Fruit fly (Drosophila melanogaster): ENCODE data around the gene Zmynd8.

The Zmynd8 gene

DNA sequence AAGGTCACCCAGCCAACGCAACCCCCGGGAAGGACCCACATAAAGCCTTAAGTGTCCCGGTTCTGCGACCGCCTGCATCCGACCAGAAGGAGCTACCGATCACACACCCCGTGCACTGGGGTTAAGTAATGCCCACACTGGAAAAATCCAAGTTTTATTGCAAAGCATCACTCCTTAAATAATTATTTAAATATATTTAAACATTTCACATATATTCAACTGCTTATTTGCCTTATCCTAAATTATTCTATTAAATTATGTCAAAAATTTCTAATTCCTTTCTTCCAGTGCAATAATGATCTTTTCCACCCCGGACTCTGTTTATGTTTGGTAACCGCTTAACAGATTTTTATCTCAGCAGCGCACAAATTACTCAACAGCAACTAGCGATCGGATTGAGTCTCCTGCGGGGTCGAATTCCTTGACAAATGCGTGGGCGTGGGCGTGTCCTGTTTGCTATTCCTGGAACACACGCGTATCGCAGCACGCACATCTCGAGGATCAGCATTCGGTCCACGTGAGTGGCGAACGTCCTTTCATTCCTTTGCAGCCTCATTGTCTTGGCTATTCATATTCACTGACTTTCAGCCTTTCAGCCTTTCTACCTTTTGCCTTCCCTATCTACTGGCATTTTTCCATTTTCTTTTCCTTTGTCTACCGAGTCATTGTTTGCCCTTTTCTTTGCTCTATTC is 35.4 kb downstream of the Zmynd8 start (continued):
- TF ChIP-seq Doc3 (GFP tag; IDR thresholded peaks at IDR 0.05; ENCODE audit: partially characterized antibody) = no peak
- TF ChIP-seq CG11093 (GFP tag; IDR thresholded peaks at IDR 0.05) = peak; percentile 38; the same call in 1 of the 3 replicates
- no peak for TF ChIP-seq abd-A (tag; optimal IDR thresholded peaks at IDR 0.05)
- no peak for TF ChIP-seq CG9932 (GFP tag; IDR thresholded peaks at IDR 0.05)
- no peak for TF ChIP-seq Dbx (GFP tag; IDR thresholded peaks at IDR 0.05)
- no peak for TF ChIP-seq Hsf (GFP tag; optimal IDR thresholded peaks at IDR 0.05)
- TF ChIP-seq chif (GFP tag; optimal IDR thresholded peaks at IDR 0.05) = no peak
- peak; percentile 59 for TF ChIP-seq Chrac-16 (GFP tag; optimal IDR thresholded peaks at IDR 0.05)
- TF ChIP-seq zf30C (GFP tag; optimal IDR thresholded peaks at IDR 0.05) = peak; percentile 88
- TF ChIP-seq fd102C (GFP tag; optimal IDR thresholded peaks at IDR 0.05) = peak; percentile 82
- no peak for TF ChIP-seq CG7987 (GFP tag; optimal IDR thresholded peaks at IDR 0.05)
- TF ChIP-seq schlank (tag; optimal IDR thresholded peaks at IDR 0.05) = no peak
- no peak for TF ChIP-seq Sin3A (optimal IDR thresholded peaks at IDR 0.05)
- no peak for TF ChIP-seq rib (GFP tag; IDR thresholded peaks at IDR 0.05)
- no peak for TF ChIP-seq CTCF (GFP tag; optimal IDR thresholded peaks at IDR 0.05)
- TF ChIP-seq Side (GFP tag; optimal IDR thresholded peaks at IDR 0.05) = no peak
- no peak for TF ChIP-seq Six4 (GFP tag; optimal IDR thresholded peaks at IDR 0.05)
- no peak for TF ChIP-seq CG18476 (GFP tag; optimal IDR thresholded peaks at IDR 0.05)
- TF ChIP-seq Pdp1 (GFP tag; optimal IDR thresholded peaks at IDR 0.05) = no peak
- no peak for TF ChIP-seq TFAM (GFP tag; optimal IDR thresholded peaks at IDR 0.05)
- TF ChIP-seq ttk (GFP tag; IDR thresholded peaks at IDR 0.05) = no peak
- TF ChIP-seq Elba2 (GFP tag; optimal IDR thresholded peaks at IDR 0.05) = peak; percentile 36
- peak; percentile 70 for TF ChIP-seq row (GFP tag; IDR thresholded peaks at IDR 0.05)
- no peak for TF ChIP-seq E2f2 (GFP tag; IDR thresholded peaks at IDR 0.05)
- no peak for TF ChIP-seq CG4282 (GFP tag; optimal IDR thresholded peaks at IDR 0.05)
- no peak for TF ChIP-seq CG12769 (tag; optimal IDR thresholded peaks at IDR 0.05)
- no peak for TF ChIP-seq aop (GFP tag; IDR thresholded peaks at IDR 0.05)
- no peak for TF ChIP-seq CG12942 (GFP tag; optimal IDR thresholded peaks at IDR 0.05)
- TF ChIP-seq Drgx (GFP tag; IDR thresholded peaks at IDR 0.05) = no peak
- TF ChIP-seq Gsc (GFP tag; IDR thresholded peaks at IDR 0.05) = no peak
- TF ChIP-seq lilli (GFP tag; optimal IDR thresholded peaks at IDR 0.05) = no peak
- TF ChIP-seq Rfx (GFP tag; IDR thresholded peaks at IDR 0.05) = no peak
- TF ChIP-seq CG31441 (GFP tag; IDR thresholded peaks at IDR 0.05) = peak; percentile 63
- no peak for TF ChIP-seq mirr (GFP tag; optimal IDR thresholded peaks at IDR 0.05)
- no peak for TF ChIP-seq ind (GFP tag; optimal IDR thresholded peaks at IDR 0.05)
- no peak for TF ChIP-seq CG43689 (GFP tag; IDR thresholded peaks at IDR 0.05)
- no peak for TF ChIP-seq CG6654 (GFP tag; optimal IDR thresholded peaks at IDR 0.05)
- TF ChIP-seq CG30431 (GFP tag; optimal IDR thresholded peaks at IDR 0.05) = peak; percentile 44
- TF ChIP-seq CG33213 (GFP tag; optimal IDR thresholded peaks at IDR 0.05) = no peak
- TF ChIP-seq Fer3 (tag; optimal IDR thresholded peaks at IDR 0.05) = no peak
- TF ChIP-seq Hmr (GFP tag; optimal IDR thresholded peaks at IDR 0.05) = no peak
- TF ChIP-seq CG2875 (GFP tag; optimal IDR thresholded peaks at IDR 0.05) = no peak
- TF ChIP-seq CG12744 (GFP tag; optimal IDR thresholded peaks at IDR 0.05) = no peak
- TF ChIP-seq Fer2 (tag; optimal IDR thresholded peaks at IDR 0.05) = no peak
- peak; percentile 72 for TF ChIP-seq gcm (GFP tag; optimal IDR thresholded peaks at IDR 0.05)
- peak; percentile 37; the same call in 1 of the 2 replicates for TF ChIP-seq CG32772 (GFP tag; IDR thresholded peaks at IDR 0.05)
- no peak for TF ChIP-seq inv (GFP tag; IDR thresholded peaks at IDR 0.05; ENCODE audit: partially characterized antibody)
- no peak for TF ChIP-seq CG10147 (GFP tag; optimal IDR thresholded peaks at IDR 0.05)
- peak; percentile 61 for TF ChIP-seq nmo (GFP tag; optimal IDR thresholded peaks at IDR 0.05)
- no peak for TF ChIP-seq Vsx1 (GFP tag; optimal IDR thresholded peaks at IDR 0.05)
- TF ChIP-seq CG1792 (GFP tag; optimal IDR thresholded peaks at IDR 0.05) = no peak
- no peak for TF ChIP-seq sim (GFP tag; IDR thresholded peaks at IDR 0.05)

Measured in whole organism, embryonic.